Fruit fly (Drosophila melanogaster): Measurements from ENCODE around the gene repo.

DNA sequence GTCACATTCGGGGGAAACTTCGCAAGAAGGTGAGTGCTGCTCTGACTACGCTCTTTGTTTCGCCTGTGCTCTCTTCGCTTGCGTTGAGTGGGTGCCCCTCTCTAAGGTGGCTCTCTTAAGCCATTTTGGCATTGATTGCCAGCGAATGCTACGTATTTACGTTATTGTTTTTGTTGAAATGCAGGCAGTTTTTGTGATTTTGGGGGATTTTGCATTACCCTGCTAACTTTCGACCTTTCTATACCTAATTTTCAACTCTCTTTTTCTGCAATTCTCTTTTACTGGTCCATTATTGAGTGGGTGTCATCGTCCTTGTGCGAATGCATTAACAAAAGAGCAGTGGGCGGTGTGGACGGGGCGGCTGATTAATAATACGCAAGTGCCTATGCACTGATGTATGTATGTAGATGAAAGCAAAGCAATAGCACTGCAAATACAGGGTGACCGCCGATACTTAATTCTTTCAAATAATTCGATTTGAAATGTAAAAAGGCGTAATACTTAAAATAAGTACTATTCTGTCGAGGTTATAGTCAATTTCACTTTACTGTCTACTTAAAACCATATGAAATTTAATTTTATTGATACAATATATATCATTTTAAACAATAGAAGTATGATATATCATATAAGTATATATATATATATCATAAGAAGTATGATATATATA, 39.3 kb downstream of the repo start:
- TF ChIP-seq CG8478 (optimal IDR thresholded peaks at IDR 0.05) (no peak), CTCF (optimal IDR thresholded peaks at IDR 0.05) (no peak)

Data from S2 (cell line).